Fruit fly (Drosophila melanogaster) whole organism, embryonic: Measurements from ENCODE around the gene CG2187.

ENCODE experiments used
- Abd-B ChIP-seq: fragments of 200-800 bp; sonication (Bioruptor generic); optimal IDR thresholded peaks from 2 replicates; lab custom pipeline; 2018; ENCODE audit warnings: missing biosample characterization, mild to moderate bottlenecking, missing genetic modification characterization, moderate library complexity
- C15 ChIP-seq: fragments of 200-800 bp; sonication (Bioruptor generic); IDR thresholded peaks from 3 replicates; pipeline ENCODE4 v1.3.6; 2022; ENCODE audit warnings: missing biosample characterization, missing genetic modification characterization
- CG11247 ChIP-seq: fragments of 200-800 bp; sonication (Bioruptor generic); IDR thresholded peaks from 2 replicates; pipeline ENCODE4 v1.3.6; 2022; ENCODE audit warnings: missing biosample characterization, missing genetic modification characterization
- CG11398 ChIP-seq: fragments of 200-800 bp; sonication (Bioruptor generic); optimal IDR thresholded peaks from 2 replicates; lab custom pipeline; 2016; ENCODE audit warnings: missing biosample characterization, missing genetic modification characterization
- CG11723 ChIP-seq: fragments of 200-800 bp; sonication (Bioruptor generic); optimal IDR thresholded peaks from 2 replicates; lab custom pipeline; 2017; ENCODE audit warnings: missing biosample characterization, mild to moderate bottlenecking, missing genetic modification characterization
- CG12299 ChIP-seq: fragments of 200-800 bp; sonication (Bioruptor generic); optimal IDR thresholded peaks from 2 replicates; lab custom pipeline; 2018; ENCODE audit warnings: missing biosample characterization, mild to moderate bottlenecking, missing genetic modification characterization
- CG13123 ChIP-seq: fragments of 200-800 bp; sonication (Bioruptor generic); optimal IDR thresholded peaks from 2 replicates; lab custom pipeline; 2016; ENCODE audit warnings: missing biosample characterization, missing genetic modification characterization
- CG13624 ChIP-seq: fragments of 200-800 bp; sonication (Bioruptor generic); optimal IDR thresholded peaks from 2 replicates; lab custom pipeline; 2016; ENCODE audit warnings: missing biosample characterization, missing genetic modification characterization
- CG14441 ChIP-seq: fragments of 200-800 bp; sonication (Bioruptor generic); IDR thresholded peaks from 2 replicates; pipeline ENCODE4 v1.3.6; 2022; ENCODE audit warnings: missing biosample characterization, missing genetic modification characterization
- CG17359 ChIP-seq: fragments of 200-800 bp; sonication (Bioruptor generic); optimal IDR thresholded peaks from 3 replicates; lab custom pipeline; 2018; ENCODE audit warnings: missing biosample characterization, mild to moderate bottlenecking, missing genetic modification characterization, moderate library complexity
- CG18262 ChIP-seq: fragments of 200-800 bp; optimal IDR thresholded peaks from 3 replicates; lab custom pipeline; 2019; ENCODE audit warnings: missing biosample characterization, mild to moderate bottlenecking, missing genetic modification characterization, moderate library complexity
- CG1832 ChIP-seq: fragments of 200-800 bp; sonication (Bioruptor generic); optimal IDR thresholded peaks from 2 replicates; lab custom pipeline; 2017; ENCODE audit warnings: missing biosample characterization, mild to moderate bottlenecking, missing genetic modification characterization, inconsistent platforms
- CG18599 ChIP-seq: fragments of 200-800 bp; sonication (Bioruptor generic); optimal IDR thresholded peaks from 3 replicates; lab custom pipeline; 2017; ENCODE audit warnings: missing biosample characterization, missing genetic modification characterization, mild to moderate bottlenecking, moderate library complexity, missing genetic modification reagents
- CG2889 ChIP-seq: fragments of 200-800 bp; sonication (Bioruptor generic); IDR thresholded peaks from 3 replicates; pipeline ENCODE4 v1.3.6; 2022; ENCODE audit warnings: missing biosample characterization, missing genetic modification characterization
- CG4282 ChIP-seq: fragments of 200-800 bp; sonication (Bioruptor generic); optimal IDR thresholded peaks from 2 replicates; lab custom pipeline; 2016; ENCODE audit warnings: missing biosample characterization, missing genetic modification characterization
- CG4617 ChIP-seq: fragments of 200-800 bp; sonication (Bioruptor generic); optimal IDR thresholded peaks from 3 replicates; lab custom pipeline; 2016; ENCODE audit warnings: missing biosample characterization, missing genetic modification characterization, borderline replicate concordance
- CG5180 ChIP-seq: fragments of 200-800 bp; sonication (Bioruptor generic); optimal IDR thresholded peaks from 3 replicates; lab custom pipeline; 2017; ENCODE audit warnings: missing biosample characterization, missing genetic modification characterization, mild to moderate bottlenecking, moderate library complexity, missing genetic modification reagents
- CG6854 ChIP-seq: fragments of 200-800 bp; sonication (Bioruptor generic); optimal IDR thresholded peaks from 3 replicates; lab custom pipeline; 2017; ENCODE audit warnings: missing biosample characterization, mild to moderate bottlenecking, missing genetic modification characterization
- CG7556 ChIP-seq: fragments of 200-800 bp; sonication (Bioruptor generic); optimal IDR thresholded peaks from 2 replicates; lab custom pipeline; 2017; ENCODE audit warnings: missing biosample characterization, mild to moderate bottlenecking, missing genetic modification characterization
- CG7839 ChIP-seq: fragments of 200-800 bp; sonication (Bioruptor generic); optimal IDR thresholded peaks from 3 replicates; lab custom pipeline; 2018; ENCODE audit warnings: missing biosample characterization, mild to moderate bottlenecking, missing genetic modification characterization, moderate library complexity
- CG8281 ChIP-seq: fragments of 200-800 bp; sonication (Bioruptor generic); optimal IDR thresholded peaks from 2 replicates; lab custom pipeline; 2018; ENCODE audit warnings: missing biosample characterization, mild to moderate bottlenecking, missing genetic modification characterization, moderate library complexity
- CoRest ChIP-seq: fragments of 200-800 bp; sonication (Bioruptor generic); optimal IDR thresholded peaks from 3 replicates; lab custom pipeline; 2018; ENCODE audit warnings: missing biosample characterization, mild to moderate bottlenecking, missing genetic modification characterization, moderate library complexity
- Hsf ChIP-seq: fragments of 200-800 bp; sonication (Bioruptor generic); optimal IDR thresholded peaks from 3 replicates; lab custom pipeline; 2016; ENCODE audit warnings: missing biosample characterization, missing genetic modification characterization
- MBD-R2 ChIP-seq: fragments of 200-800 bp; sonication (Bioruptor generic); IDR thresholded peaks from 2 replicates; pipeline ENCODE4 v1.3.6; 2022; ENCODE audit warnings: missing biosample characterization, missing genetic modification characterization
- Meics ChIP-seq: fragments of 200-800 bp; sonication (Bioruptor generic); optimal IDR thresholded peaks from 2 replicates; lab custom pipeline; 2017; ENCODE audit warnings: missing biosample characterization, mild to moderate bottlenecking, missing genetic modification characterization
- NFAT ChIP-seq: fragments of 200-800 bp; sonication (Bioruptor generic); IDR thresholded peaks from 2 replicates; pipeline ENCODE4 v1.3.6; 2022; ENCODE audit warnings: missing biosample characterization, missing genetic modification characterization
- Poxn ChIP-seq: fragments of 200-800 bp; sonication (Bioruptor generic); IDR thresholded peaks from 2 replicates; pipeline ENCODE4 v1.3.6; 2022; ENCODE audit warnings: missing biosample characterization, missing genetic modification characterization
- Rfx ChIP-seq: fragments of 200-800 bp; sonication (Bioruptor generic); IDR thresholded peaks from 2 replicates; pipeline ENCODE4 v1.3.6; 2022; ENCODE audit warnings: missing biosample characterization, missing genetic modification characterization
- YL-1 ChIP-seq: fragments of 200-800 bp; sonication (Bioruptor generic); optimal IDR thresholded peaks from 3 replicates; lab custom pipeline; 2017; ENCODE audit warnings: missing biosample characterization, mild to moderate bottlenecking, missing genetic modification characterization
- abd-A ChIP-seq: fragments of 200-800 bp; sonication (Bioruptor generic); optimal IDR thresholded peaks from 3 replicates; lab custom pipeline; 2019; ENCODE audit warnings: missing biosample characterization, mild to moderate bottlenecking, missing genetic modification characterization, moderate library complexity
- amos ChIP-seq: fragments of 200-800 bp; sonication (Bioruptor generic); IDR thresholded peaks from 2 replicates; pipeline ENCODE4 v1.3.6; 2022; ENCODE audit warnings: missing biosample characterization, missing genetic modification characterization; ENCODE audit not compliant: partially characterized antibody
- ase ChIP-seq: fragments of 200-800 bp; sonication (Bioruptor generic); IDR thresholded peaks from 3 replicates; pipeline ENCODE4 v1.3.6; 2022; ENCODE audit warnings: missing biosample characterization, missing genetic modification characterization
- az2 ChIP-seq: fragments of 200-800 bp; sonication (Bioruptor generic); optimal IDR thresholded peaks from 3 replicates; lab custom pipeline; 2016; ENCODE audit warnings: missing biosample characterization, missing genetic modification characterization
- br ChIP-seq: fragments of >200 bp; optimal IDR thresholded peaks from 2 replicates; lab custom pipeline; 2017
- dati ChIP-seq: fragments of 200-800 bp; sonication (Bioruptor generic); IDR thresholded peaks from 2 replicates; pipeline ENCODE4 v1.3.6; 2022; ENCODE audit warnings: missing biosample characterization, missing genetic modification characterization
- dpn ChIP-seq, 2 experiments: fragments of 200-800 bp; sonication (Bioruptor generic); optimal IDR thresholded peaks; 3 replicates each; lab custom pipeline; 2016; ENCODE audit warnings: missing biosample characterization in 2 of 2, missing genetic modification characterization in 2 of 2
- dysf ChIP-seq: fragments of 200-800 bp; sonication (Bioruptor generic); IDR thresholded peaks from 3 replicates; pipeline ENCODE4 v1.3.6; 2022; ENCODE audit warnings: missing biosample characterization, missing genetic modification characterization
- esg ChIP-seq: fragments of 200-800 bp; sonication (Bioruptor generic); conservative IDR thresholded peaks from 2 replicates; pipeline ENCODE4 v1.3.6; 2022; ENCODE audit warnings: missing biosample characterization, missing genetic modification characterization
- exex ChIP-seq: fragments of 200-800 bp; sonication (Bioruptor generic); optimal IDR thresholded peaks from 4 replicates; lab custom pipeline; 2018; ENCODE audit warnings: missing biosample characterization, mild to moderate bottlenecking, missing genetic modification characterization, moderate library complexity
- gcm2 ChIP-seq: fragments of 200-800 bp; sonication (Bioruptor generic); optimal IDR thresholded peaks from 2 replicates; lab custom pipeline; 2016; ENCODE audit warnings: missing biosample characterization, missing genetic modification characterization
- grn ChIP-seq: fragments of 200-800 bp; sonication (Bioruptor generic); optimal IDR thresholded peaks from 3 replicates; lab custom pipeline; 2017; ENCODE audit warnings: missing biosample characterization, missing genetic modification characterization
- kah ChIP-seq: fragments of 200-800 bp; sonication (Bioruptor generic); optimal IDR thresholded peaks from 2 replicates; lab custom pipeline; 2018; ENCODE audit warnings: missing biosample characterization, mild to moderate bottlenecking, missing genetic modification characterization
- klu ChIP-seq: fragments of 200-800 bp; sonication (Bioruptor generic); IDR thresholded peaks from 2 replicates; pipeline ENCODE4 v1.3.6; 2022; ENCODE audit warnings: missing biosample characterization, missing genetic modification characterization
- kni ChIP-seq: fragments of 200-800 bp; sonication (Bioruptor generic); optimal IDR thresholded peaks from 3 replicates; lab custom pipeline; 2017; ENCODE audit warnings: mild to moderate bottlenecking, missing biosample characterization, missing genetic modification reagents, missing genetic modification characterization
- knrl ChIP-seq: fragments of 200-800 bp; sonication (Bioruptor generic); IDR thresholded peaks from 3 replicates; pipeline ENCODE4 v1.3.6; 2022; ENCODE audit warnings: missing biosample characterization, missing genetic modification characterization; ENCODE audit not compliant: partially characterized antibody
- mam ChIP-seq: fragments of 200-800 bp; sonication (Bioruptor generic); optimal IDR thresholded peaks from 3 replicates; lab custom pipeline; 2016; ENCODE audit warnings: missing biosample characterization, missing genetic modification characterization
- mld ChIP-seq: fragments of 200-800 bp; sonication (Bioruptor generic); IDR thresholded peaks from 3 replicates; pipeline ENCODE4 v1.3.6; 2022; ENCODE audit warnings: missing biosample characterization, missing genetic modification characterization; ENCODE audit not compliant: partially characterized antibody
- nau ChIP-seq: fragments of 200-800 bp; sonication (Bioruptor generic); optimal IDR thresholded peaks from 3 replicates; lab custom pipeline; 2017; ENCODE audit warnings: missing biosample characterization, mild to moderate bottlenecking, missing genetic modification characterization, missing genetic modification reagents
- pb ChIP-seq: fragments of 200-800 bp; sonication (Bioruptor generic); optimal IDR thresholded peaks from 3 replicates; lab custom pipeline; 2016; ENCODE audit warnings: missing biosample characterization, missing genetic modification characterization
- slou ChIP-seq: fragments of 200-800 bp; sonication (Bioruptor generic); optimal IDR thresholded peaks from 3 replicates; lab custom pipeline; 2016; ENCODE audit warnings: missing biosample characterization, missing genetic modification characterization
- sr ChIP-seq: fragments of 200-800 bp; sonication (Bioruptor generic); IDR thresholded peaks from 3 replicates; pipeline ENCODE4 v1.3.6; 2022; ENCODE audit warnings: missing biosample characterization, missing genetic modification characterization
- wor ChIP-seq: fragments of 200-800 bp; sonication (Bioruptor generic); IDR thresholded peaks from 2 replicates; pipeline ENCODE4 v1.3.6; 2022; ENCODE audit warnings: missing biosample characterization, missing genetic modification characterization

Gene CG2187

dm6 chr3R:31721958-31722357, 36.5 kb downstream of the CG2187 start (continued):
- TF ChIP-seq mld (GFP tag; lab: Robert Waterston, UW) (no peak), CG8281 (tag; lab: Kevin White, UChicago) (no peak), CG12299 (tag; lab: Kevin White, UChicago) (no peak), exex (no peak), amos (GFP tag; lab: Robert Waterston, UW) (peak; percentile 4; the same call in 1 of the 2 replicates), CG4617 (GFP tag; lab: Kevin White, UChicago) (no peak), nau (GFP tag; lab: Kevin White, UChicago) (no peak), CG7839 (tag; lab: Kevin White, UChicago) (no peak), CG6854 (GFP tag; lab: Kevin White, UChicago) (no peak), Hsf (no peak), CG11723 (GFP tag; lab: Kevin White, UChicago) (no peak), klu (0 out of 2 replicates have a peak, but pooled peaks have one; percentile 8), br (lab: Kevin White, UChicago) (no peak), Rfx (GFP tag; lab: Robert Waterston, UW) (peak; percentile 40), CG17359 (tag; lab: Kevin White, UChicago) (peak; percentile 38), sr (GFP tag; lab: Robert Waterston, UW) (peak; percentile 85; the same call in 2 of the 3 replicates), Meics (GFP tag; lab: Kevin White, UChicago) (no peak), CG7556 (GFP tag; lab: Kevin White, UChicago) (no peak), dati (GFP tag; lab: Robert Waterston, UW) (no peak), grn (GFP tag; lab: Kevin White, UChicago) (no peak), kah (GFP tag; lab: Kevin White, UChicago) (no peak), YL-1 (GFP tag; lab: Kevin White, UChicago) (no peak), Abd-B (GFP tag; lab: Kevin White, UChicago) (no peak), MBD-R2 (peak; percentile 26; the same call in 1 of the 2 replicates), dpn (GFP tag; optimal IDR thresholded peaks at IDR 0.05; lab: Kevin White, UChicago) (no peak), CoRest (tag; lab: Kevin White, UChicago) (peak; percentile 14), CG13624 (GFP tag; lab: Kevin White, UChicago) (no peak), slou (GFP tag; lab: Kevin White, UChicago) (no peak), CG5180 (GFP tag; lab: Kevin White, UChicago) (peak; percentile 35), C15 (GFP tag; lab: Robert Waterston, UW) (no peak), CG4282 (GFP tag; lab: Kevin White, UChicago) (no peak), pb (no peak), CG14441 (GFP tag; lab: Robert Waterston, UW) (no peak), az2 (GFP tag; lab: Kevin White, UChicago) (no peak), CG18262 (tag; lab: Kevin White, UChicago) (no peak), wor (GFP tag; lab: Robert Waterston, UW) (no peak), CG11247 (GFP tag; lab: Robert Waterston, UW) (no peak), mam (GFP tag; lab: Kevin White, UChicago) (no peak), NFAT (no peak), CG18599 (GFP tag; lab: Kevin White, UChicago) (peak; percentile 8), CG1832 (peak; percentile 28), CG2889 (GFP tag; lab: Robert Waterston, UW) (no peak), dysf (no peak), gcm2 (no peak), abd-A (tag; lab: Kevin White, UChicago) (peak; percentile 34), Poxn (GFP tag; lab: Robert Waterston, UW) (no peak), ase (GFP tag; lab: Robert Waterston, UW) (no peak), CG13123 (GFP tag; lab: Kevin White, UChicago) (no peak), kni (GFP tag; lab: Kevin White, UChicago) (peak; percentile 52), knrl (no peak), esg (GFP tag; lab: Robert Waterston, UW) (no peak), CG11398 (GFP tag; lab: Kevin White, UChicago) (no peak)
